Worm (Caenorhabditis elegans) whole organism, L3 larva: Measurements from ENCODE around the gene F38E1.3.

Experiments
- R02D3.7 ChIP-seq: fragments of 150-350 bp; optimal IDR thresholded peaks from 2 replicates; lab custom pipeline; 2014; ENCODE audit warnings: missing biosample characterization, missing genetic modification characterization
- ZK546.5 ChIP-seq: sonication (generic microtip); optimal IDR thresholded peaks from 2 replicates; lab custom pipeline; 2017; ENCODE audit warnings: missing biosample characterization, missing genetic modification characterization
- aly-2 ChIP-seq: fragments of 150-350 bp; optimal IDR thresholded peaks from 2 replicates; lab custom pipeline; 2014; ENCODE audit warnings: missing biosample characterization, missing genetic modification characterization
- ama-1 ChIP-seq: fragments of 150-350 bp; optimal IDR thresholded peaks from 2 replicates; lab custom pipeline; 2018
- ceh-16 ChIP-seq: sonication (generic microtip); optimal IDR thresholded peaks from 2 replicates; lab custom pipeline; 2017; ENCODE audit warnings: missing biosample characterization, missing genetic modification characterization
- ceh-28 ChIP-seq: fragments of 150-350 bp; optimal IDR thresholded peaks from 2 replicates; lab custom pipeline; 2014; ENCODE audit warnings: missing biosample characterization, missing genetic modification reagents, missing genetic modification characterization
- ceh-82 ChIP-seq: fragments of 150-350 bp; optimal IDR thresholded peaks from 2 replicates; lab custom pipeline; 2014; ENCODE audit warnings: missing biosample characterization, missing genetic modification characterization
- ceh-9 ChIP-seq: sonication (generic microtip); optimal IDR thresholded peaks from 2 replicates; lab custom pipeline; 2018; ENCODE audit warnings: missing biosample characterization, missing genetic modification characterization
- egl-27 ChIP-seq: sonication (generic microtip); optimal IDR thresholded peaks from 4 replicates; lab custom pipeline; 2017; ENCODE audit warnings: missing biosample characterization, missing genetic modification reagents, missing genetic modification characterization
- elt-2 ChIP-seq: sonication (generic microtip); optimal IDR thresholded peaks from 2 replicates; lab custom pipeline; 2016; ENCODE audit warnings: missing genetic modification reagents, mild to moderate bottlenecking, missing genetic modification characterization, missing compliant biosample characterization
- elt-3 ChIP-seq, 3 experiments: fragments of 150-350 bp in 1 of 3; sonication (generic microtip) in 2 of 3; optimal IDR thresholded peaks; 2 replicates in 2 of 3; 4 replicates in 1 of 3; lab custom pipeline; 2014 to 2017; ENCODE audit warnings: missing biosample characterization in 3 of 3, missing genetic modification characterization in 3 of 3
- eor-1 ChIP-seq, 2 experiments: fragments of 150-350 bp; optimal IDR thresholded peaks; 2 replicates each; lab custom pipeline; 2014 to 2018; ENCODE audit warnings: missing biosample characterization in 2 of 2, missing genetic modification characterization in 2 of 2
- fkh-10 ChIP-seq: sonication (generic microtip); optimal IDR thresholded peaks from 2 replicates; lab custom pipeline; 2017; ENCODE audit warnings: missing biosample characterization, missing genetic modification reagents, missing genetic modification characterization
- fkh-2 ChIP-seq: fragments of 150-350 bp; optimal IDR thresholded peaks from 2 replicates; lab custom pipeline; 2014; ENCODE audit warnings: missing biosample characterization, missing genetic modification reagents, missing genetic modification characterization
- fos-1 ChIP-seq: fragments of 150-350 bp; optimal IDR thresholded peaks from 2 replicates; lab custom pipeline; 2014; ENCODE audit warnings: missing biosample characterization, missing genetic modification characterization
- hmg-11 ChIP-seq: sonication (generic microtip); optimal IDR thresholded peaks from 2 replicates; lab custom pipeline; 2016; ENCODE audit warnings: missing genetic modification characterization, missing compliant biosample characterization
- jun-1 ChIP-seq: fragments of 150-350 bp; optimal IDR thresholded peaks from 2 replicates; lab custom pipeline; 2014; ENCODE audit warnings: missing biosample characterization, missing genetic modification reagents, missing genetic modification characterization
- lin-15B ChIP-seq: fragments of 150-350 bp; optimal IDR thresholded peaks from 2 replicates; lab custom pipeline; 2014; ENCODE audit warnings: missing biosample characterization, missing genetic modification characterization
- lin-39 ChIP-seq: fragments of 150-350 bp; optimal IDR thresholded peaks from 2 replicates; lab custom pipeline; 2018; ENCODE audit warnings: missing biosample characterization, missing genetic modification reagents, missing genetic modification characterization
- lsy-12 ChIP-seq: sonication (generic microtip); optimal IDR thresholded peaks from 2 replicates; lab custom pipeline; 2016; ENCODE audit warnings: mild to moderate bottlenecking, missing genetic modification characterization, missing compliant biosample characterization
- mdl-1 ChIP-seq: fragments of 150-350 bp; optimal IDR thresholded peaks from 2 replicates; lab custom pipeline; 2014; ENCODE audit warnings: missing biosample characterization, missing genetic modification characterization
- mml-1 ChIP-seq: fragments of 150-350 bp; sonication (generic microtip); optimal IDR thresholded peaks from 3 replicates; lab custom pipeline; 2014; ENCODE audit warnings: missing biosample characterization, missing genetic modification characterization
- nfya-1 ChIP-seq: sonication (generic microtip); optimal IDR thresholded peaks from 2 replicates; lab custom pipeline; 2017; ENCODE audit warnings: missing genetic modification characterization, mild to moderate bottlenecking, missing compliant biosample characterization, antibody characterized with exemption, moderate library complexity; ENCODE audit not compliant: insufficient read depth
- nhr-12 ChIP-seq: fragments of 150-350 bp; optimal IDR thresholded peaks from 2 replicates; lab custom pipeline; 2014; ENCODE audit warnings: missing biosample characterization, missing genetic modification characterization
- nhr-23 ChIP-seq: fragments of 150-350 bp; optimal IDR thresholded peaks from 2 replicates; lab custom pipeline; 2014; ENCODE audit warnings: missing biosample characterization, missing genetic modification reagents, missing genetic modification characterization
- nhr-237 ChIP-seq: fragments of 150-350 bp; optimal IDR thresholded peaks from 2 replicates; lab custom pipeline; 2014; ENCODE audit warnings: missing biosample characterization, missing genetic modification characterization
- nhr-25 ChIP-seq: sonication (generic microtip); optimal IDR thresholded peaks from 2 replicates; lab custom pipeline; 2017; ENCODE audit warnings: missing biosample characterization, missing genetic modification characterization
- nhr-28 ChIP-seq: fragments of 150-350 bp; optimal IDR thresholded peaks from 2 replicates; lab custom pipeline; 2014; ENCODE audit warnings: missing biosample characterization, missing genetic modification characterization
- nhr-43 ChIP-seq: sonication (generic microtip); optimal IDR thresholded peaks from 2 replicates; lab custom pipeline; 2016; ENCODE audit warnings: mild to moderate bottlenecking, missing genetic modification characterization, missing compliant biosample characterization; ENCODE audit not compliant: poor library complexity, severe bottlenecking
- nhr-76 ChIP-seq: fragments of 150-350 bp; sonication (generic microtip); optimal IDR thresholded peaks from 5 replicates; lab custom pipeline; 2014; ENCODE audit warnings: missing biosample characterization, missing genetic modification characterization
- pha-4 ChIP-seq: fragments of 150-350 bp; optimal IDR thresholded peaks from 2 replicates; lab custom pipeline; 2014; ENCODE audit warnings: missing biosample characterization, missing genetic modification reagents, missing genetic modification characterization
- pqm-1 ChIP-seq: fragments of 150-350 bp; optimal IDR thresholded peaks from 2 replicates; lab custom pipeline; 2017; ENCODE audit warnings: missing biosample characterization, missing genetic modification characterization, inconsistent platforms
- skn-1 ChIP-seq: fragments of 150-350 bp; optimal IDR thresholded peaks from 2 replicates; lab custom pipeline; 2014; ENCODE audit warnings: missing biosample characterization, missing genetic modification characterization
- snpc-4 ChIP-seq: fragments of 150-350 bp; optimal IDR thresholded peaks from 2 replicates; lab custom pipeline; 2014; ENCODE audit warnings: missing biosample characterization, missing genetic modification characterization
- unc-39 ChIP-seq: sonication (generic microtip); optimal IDR thresholded peaks from 4 replicates; lab custom pipeline; 2017; ENCODE audit warnings: missing biosample characterization, missing genetic modification characterization
- unc-62 ChIP-seq: fragments of 150-350 bp; sonication (generic microtip); optimal IDR thresholded peaks from 4 replicates; lab custom pipeline; 2014; ENCODE audit warnings: missing biosample characterization, missing genetic modification reagents, missing genetic modification characterization
- zag-1 ChIP-seq: fragments of 150-350 bp; optimal IDR thresholded peaks from 2 replicates; lab custom pipeline; 2014; ENCODE audit warnings: missing biosample characterization, missing genetic modification characterization
- ztf-11 ChIP-seq: fragments of 150-350 bp; optimal IDR thresholded peaks from 2 replicates; lab custom pipeline; 2014; ENCODE audit warnings: missing biosample characterization, missing genetic modification characterization
- ztf-4 ChIP-seq: fragments of 150-350 bp; optimal IDR thresholded peaks from 2 replicates; lab custom pipeline; 2014; ENCODE audit warnings: missing biosample characterization, missing genetic modification characterization

F38E1.3 gene

ce11 chrV:8349950-8350349 is 26.0 kb upstream of the F38E1.3 start:
- TF ChIP-seq ceh-16 (no peak), R02D3.7 (no peak), unc-62 (no peak), nfya-1 (no peak), nhr-25 (tag; lab: Kevin White, UChicago) (no peak), hmg-11 (tag; lab: Kevin White, UChicago) (no peak), nhr-237 (no peak), ceh-82 (tag; lab: Kevin White, UChicago) (no peak), skn-1 (tag; lab: Kevin White, UChicago) (no peak), lin-15B (tag; lab: Kevin White, UChicago) (no peak), ceh-28 (no peak), ztf-4 (tag; lab: Kevin White, UChicago) (no peak), snpc-4 (tag; lab: Kevin White, UChicago) (no peak), fos-1 (tag; lab: Kevin White, UChicago) (no peak), mdl-1 (no peak), lsy-12 (no peak), lin-39 (tag; lab: Kevin White, UChicago) (no peak), eor-1 (tag; optimal IDR thresholded peaks at IDR 0.05; lab: Kevin White, UChicago) (no peak)
- TF ChIP-seq, all 47 proteins: peak for 0

DNA sequence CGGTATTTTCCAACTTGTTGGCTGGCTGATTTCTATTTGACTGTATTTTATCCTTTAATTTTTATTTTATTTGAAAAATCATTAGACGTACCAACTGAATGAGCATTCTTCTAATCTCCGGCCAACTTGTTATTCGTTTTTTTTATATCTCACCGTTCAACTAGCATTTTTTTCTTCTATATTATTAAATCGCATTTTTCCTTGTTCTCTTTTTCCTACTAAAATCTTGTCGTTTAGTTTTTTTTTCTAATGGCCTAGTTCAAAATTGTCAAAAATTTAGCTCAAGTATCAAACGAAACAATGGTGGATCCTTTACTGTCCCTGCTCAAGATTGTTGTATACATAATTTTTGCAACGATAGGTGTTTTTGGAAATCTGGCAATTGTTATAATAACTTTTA is 24.6 kb upstream of the F38E1.3 start, which contains the start of gene srsx-22:
TSS of gene srsx-22 (plus strand) at position 301 of the 400 bp plus-strand sequence.
- no peak for TF ChIP-seq nhr-23 (tag; lab: Kevin White, UChicago)
- no peak for TF ChIP-seq nhr-12
- TF ChIP-seq ceh-28, result no peak
- TF ChIP-seq ceh-82 (tag; lab: Kevin White, UChicago), result no peak
- no peak for TF ChIP-seq lin-15B (tag; lab: Kevin White, UChicago)

ce11 chrV:8355435-8356212 is 20.3 kb upstream of the F38E1.3 start, which contains the start of gene mom-2:
Gene mom-2, plus strand, starts transcription at chrV:8355988.
- TF ChIP-seq fkh-10 (GFP tag; lab: Kevin White, UChicago) (no peak), elt-2 (no peak)

ce11 chrV:8357756-8358155 is 18.2 kb upstream of the F38E1.3 start:
- TF ChIP-seq ceh-82 (tag; lab: Kevin White, UChicago) (no peak), fos-1 (tag; lab: Kevin White, UChicago) (no peak), nfya-1 (no peak), jun-1 (tag; lab: Kevin White, UChicago) (no peak), ztf-4 (tag; lab: Kevin White, UChicago) (no peak), mml-1 (no peak), nhr-23 (tag; lab: Kevin White, UChicago) (no peak), unc-62 (no peak), elt-3 (tag; optimal IDR thresholded peaks at IDR 0.05; lab: Kevin White, UChicago) (no peak), eor-1 (tag; optimal IDR thresholded peaks at IDR 0.05; lab: Kevin White, UChicago) (no peak), ZK546.5 (tag; lab: Kevin White, UChicago) (no peak), nhr-28 (tag; lab: Kevin White, UChicago) (no peak), nhr-76 (tag; lab: Kevin White, UChicago) (no peak), nhr-43 (tag; lab: Kevin White, UChicago) (no peak)

DNA sequence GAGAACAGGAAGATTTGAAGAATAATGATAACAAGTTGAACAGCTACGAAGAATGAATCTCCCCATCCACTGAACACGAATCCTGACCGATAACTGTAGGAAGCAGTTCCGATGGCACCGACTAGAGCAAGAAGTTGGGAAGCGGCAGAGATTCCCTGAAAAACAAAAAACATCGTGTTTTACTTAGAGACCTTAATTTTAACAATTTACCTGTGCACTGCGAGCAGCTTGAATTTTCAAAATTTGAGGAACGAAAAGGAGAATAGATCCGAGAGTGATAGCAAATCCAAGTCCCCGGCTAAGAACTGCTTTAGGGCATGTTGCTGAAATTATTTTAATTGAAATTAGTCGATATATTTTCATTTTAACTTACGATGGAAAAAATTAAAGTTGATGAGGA is 17.2 kb upstream of the F38E1.3 start:
- TF ChIP-seq unc-62 (no peak), ceh-82 (tag; lab: Kevin White, UChicago) (no peak), nhr-12 (no peak), nfya-1 (no peak), snpc-4 (tag; lab: Kevin White, UChicago) (no peak)

- TF ChIP-seq fos-1 (tag; lab: Kevin White, UChicago), result no peak
- no peak for TF ChIP-seq elt-3 (tag; optimal IDR thresholded peaks at IDR 0.05; lab: Kevin White, UChicago)
- TF ChIP-seq pqm-1, result peak; percentile 78
- TF ChIP-seq nhr-12, result no peak
- TF ChIP-seq ztf-4 (tag; lab: Kevin White, UChicago), result no peak
- no peak for TF ChIP-seq ceh-16
- no peak for TF ChIP-seq aly-2 (tag; lab: Kevin White, UChicago)
- TF ChIP-seq egl-27, result no peak
- no peak for TF ChIP-seq ceh-28
- TF ChIP-seq lin-15B (tag; lab: Kevin White, UChicago), result peak; percentile 59
- peak; percentile 9 for TF ChIP-seq nhr-25 (tag; lab: Kevin White, UChicago)
- no peak for TF ChIP-seq nhr-23 (tag; lab: Kevin White, UChicago)
- TF ChIP-seq pha-4 (tag; lab: Kevin White, UChicago), result no peak
- no peak for TF ChIP-seq ceh-9 (tag; lab: Kevin White, UChicago)
- TF ChIP-seq eor-1 (tag; optimal IDR thresholded peaks at IDR 0.05; lab: Kevin White, UChicago), result no peak
- TF ChIP-seq ama-1 (lab: Kevin White, UChicago), result no peak
- no peak for TF ChIP-seq unc-39 (tag; lab: Kevin White, UChicago)
- TF ChIP-seq ceh-82 (tag; lab: Kevin White, UChicago), result no peak
- TF ChIP-seq snpc-4 (tag; lab: Kevin White, UChicago), result peak; percentile 91
- no peak for TF ChIP-seq fkh-2 (tag; lab: Kevin White, UChicago)
- TF ChIP-seq elt-2, result peak; percentile 82
- TF ChIP-seq zag-1 (tag; lab: Kevin White, UChicago), result no peak
- no peak for TF ChIP-seq lsy-12
- TF ChIP-seq lin-39 (tag; lab: Kevin White, UChicago), result no peak
- TF ChIP-seq jun-1 (tag; lab: Kevin White, UChicago), result peak; percentile 51
- TF ChIP-seq ztf-11, result no peak
Observed at ce11 chrV:8359113-8359564, 16.8 kb upstream of the F38E1.3 start, which contains the start of gene mpdu-1. Gene mpdu-1, minus strand, starts transcription at chrV:8359163.
